Worm (Caenorhabditis elegans) whole organism, L1 larva: Measurements from ENCODE around the gene mltn-9.

ENCODE experiments used
- alr-1 ChIP-seq: fragments of 200-800 bp; sonication (Bioruptor generic); optimal IDR thresholded peaks from 2 replicates; lab custom pipeline; 2018; ENCODE audit warnings: borderline replicate concordance, mild to moderate bottlenecking, missing genetic modification characterization, missing compliant biosample characterization
- ceh-82 ChIP-seq, 3 experiments: fragments of 150-350 bp in 1 of 3; sonication (generic microtip) in 2 of 3; optimal IDR thresholded peaks; 2 replicates each; lab custom pipeline; 2014 to 2017; ENCODE audit warnings: missing biosample characterization in 3 of 3, missing genetic modification characterization in 3 of 3
- elt-3 ChIP-seq, 6 experiments: fragments of 150-350 bp in 1 of 6; sonication (generic microtip); optimal IDR thresholded peaks; 2 replicates each; lab custom pipeline; 2017 to 2018; ENCODE audit warnings: missing biosample characterization in 6 of 6, missing genetic modification characterization in 6 of 6, inconsistent platforms in 1 of 6
- fkh-10 ChIP-seq: sonication (generic microtip); optimal IDR thresholded peaks from 2 replicates; lab custom pipeline; 2017; ENCODE audit warnings: missing biosample characterization, missing genetic modification reagents, missing genetic modification characterization
- jun-1 ChIP-seq: fragments of 150-350 bp; optimal IDR thresholded peaks from 2 replicates; lab custom pipeline; 2014; ENCODE audit warnings: missing biosample characterization, missing genetic modification reagents, missing genetic modification characterization
- lir-3 ChIP-seq: sonication (generic microtip); optimal IDR thresholded peaks from 2 replicates; lab custom pipeline; 2016; ENCODE audit warnings: mild to moderate bottlenecking, missing genetic modification characterization, moderate library complexity, missing compliant biosample characterization; ENCODE audit not compliant: poor library complexity
- nhr-77 ChIP-seq: fragments of 150-350 bp; optimal IDR thresholded peaks from 2 replicates; lab custom pipeline; 2014; ENCODE audit warnings: missing biosample characterization, missing genetic modification characterization

DNA sequence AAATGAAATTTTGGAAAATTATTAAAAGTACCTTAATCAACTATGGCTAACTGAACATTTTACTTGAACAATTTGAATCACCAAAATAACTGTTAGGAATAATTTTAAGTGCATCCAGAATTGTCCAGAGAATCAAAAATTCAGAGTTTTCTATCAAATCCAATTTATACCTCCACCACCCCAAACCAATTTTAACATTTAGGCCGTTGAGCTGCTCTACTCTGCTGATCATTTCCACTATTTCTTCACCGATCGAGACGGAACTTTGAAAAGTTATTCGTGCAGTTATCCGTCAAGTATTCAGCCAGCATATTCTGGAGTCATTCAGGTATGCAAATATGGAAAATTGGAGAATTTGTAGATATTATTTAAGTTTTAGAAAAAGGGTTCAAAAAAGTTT, 7.3 kb upstream of the mltn-9 start:
- TF ChIP-seq alr-1 (tag; lab: Kevin White, UChicago) (no peak), nhr-77 (tag; lab: Kevin White, UChicago) (no peak), fkh-10 (GFP tag; lab: Kevin White, UChicago) (no peak), jun-1 (tag; lab: Kevin White, UChicago) (no peak), elt-3 (tag; optimal IDR thresholded peaks at IDR 0.05; lab: Kevin White, UChicago) (no peak), lir-3 (tag; lab: Kevin White, UChicago) (no peak), ceh-82 (tag; optimal IDR thresholded peaks at IDR 0.05; lab: Kevin White, UChicago) (no peak)
